Worm (Caenorhabditis elegans): Measurements from ENCODE around the gene F59A6.13.

DNA sequence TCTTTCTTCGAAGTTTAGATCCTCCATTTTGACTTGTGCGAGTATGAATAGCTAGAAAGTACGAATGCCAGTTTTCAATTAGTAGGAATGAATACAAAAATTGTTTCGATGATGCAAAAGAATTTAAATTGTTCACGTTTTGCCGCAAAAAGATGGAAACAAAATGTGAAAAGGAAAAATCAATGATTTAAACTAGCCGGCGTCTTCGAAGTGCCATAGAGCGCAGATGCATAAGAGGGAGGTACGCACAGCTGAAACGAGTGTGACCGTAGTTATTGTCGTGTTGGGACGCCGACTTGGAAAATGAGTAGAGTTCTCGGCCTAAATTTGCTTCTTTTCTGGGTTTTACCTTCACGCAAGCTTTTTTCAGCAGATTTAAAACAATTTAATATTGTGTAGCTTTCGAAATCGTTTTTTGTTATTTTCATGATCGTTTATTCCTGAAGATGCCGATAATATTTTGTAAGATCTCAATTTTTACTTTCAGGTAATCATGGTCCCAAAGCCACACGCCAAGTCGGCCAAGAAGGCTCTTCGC, 32.6 kb downstream of the F59A6.13 start, which contains the start of the genes ify-1 and rpl-22:
- TF ChIP-seq nhr-12 (tag; optimal IDR thresholded peaks at IDR 0.05) (no peak), nhr-11 (tag; optimal IDR thresholded peaks at IDR 0.05) (peak; percentile 37), nhr-237 (tag; optimal IDR thresholded peaks at IDR 0.05) (no peak), nhr-77 (tag; optimal IDR thresholded peaks at IDR 0.05) (peak; percentile 76), ama-1 (optimal IDR thresholded peaks at IDR 0.05) (peak; percentile 71), skn-1 (tag; optimal IDR thresholded peaks at IDR 0.05) (no peak)

Measured in whole organism, L2 larva.